Worm (Caenorhabditis elegans): ENCODE data around the gene F25G6.8.

Gene F25G6.8

DNA sequence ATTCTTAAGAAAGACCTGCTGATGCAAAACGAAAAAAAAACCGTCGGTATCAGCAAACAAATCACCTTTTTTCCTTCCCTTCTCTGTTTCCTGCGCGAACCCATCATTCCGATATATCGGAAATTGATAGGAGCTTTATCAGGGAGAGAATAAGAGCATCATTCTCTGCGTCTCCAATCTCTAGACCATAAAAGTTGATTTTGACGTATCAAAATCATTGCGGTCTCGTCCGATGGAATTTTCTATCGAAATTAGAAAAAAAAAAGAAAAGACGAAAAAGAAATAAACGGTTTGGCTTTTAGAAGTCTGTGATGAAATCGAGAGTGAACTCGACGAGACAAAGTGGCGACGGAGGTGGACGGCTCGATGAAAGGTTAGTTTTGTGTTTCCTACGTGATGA, 16.0 kb downstream of the F25G6.8 start, which contains the start of gene stdh-4:
Gene stdh-4, plus strand, starts transcription at position 301 of the 400 bp plus-strand sequence.
- TF ChIP-seq tbx-2 (tag; optimal IDR thresholded peaks at IDR 0.05) (peak; percentile 0), nhr-77 (tag; optimal IDR thresholded peaks at IDR 0.05) (peak; percentile 11), efl-1 (optimal IDR thresholded peaks at IDR 0.05) (no peak), efl-1 (GFP tag; optimal IDR thresholded peaks at IDR 0.05 in 1 of 2) (no peak)

ce11 chrV:8545531-8546224, 19.3 kb downstream of the F25G6.8 start, which contains the start of the genes slc-17.8 and asns-1:
Gene slc-17.8 (minus strand): TSS chrV:8545581.
Gene asns-1 (plus strand): TSS chrV:8546174.
- TF ChIP-seq nhr-12 (tag; optimal IDR thresholded peaks at IDR 0.05) (no peak), ztf-11 (tag; optimal IDR thresholded peaks at IDR 0.05) (no peak), vab-15 (tag; optimal IDR thresholded peaks at IDR 0.05) (no peak), xbp-1 (tag; optimal IDR thresholded peaks at IDR 0.05) (no peak), fos-1 (tag; optimal IDR thresholded peaks at IDR 0.05) (no peak), tlp-1 (tag; optimal IDR thresholded peaks at IDR 0.05) (no peak), pax-3 (tag; optimal IDR thresholded peaks at IDR 0.05) (no peak), lin-15B (tag; optimal IDR thresholded peaks at IDR 0.05) (no peak), pqm-1 (tag; optimal IDR thresholded peaks at IDR 0.05) (no peak), snu-23 (GFP tag; optimal IDR thresholded peaks at IDR 0.05) (no peak), nhr-84 (tag; optimal IDR thresholded peaks at IDR 0.05) (no peak), mab-9 (GFP tag; IDR thresholded peaks at IDR 0.05) (no peak), rnt-1 (tag; optimal IDR thresholded peaks at IDR 0.05) (no peak), lir-3 (tag; optimal IDR thresholded peaks at IDR 0.05; ENCODE audit: poor library complexity) (no peak), ceh-8 (GFP tag; optimal IDR thresholded peaks at IDR 0.05) (no peak), egl-13 (tag; optimal IDR thresholded peaks at IDR 0.05) (no peak), alr-1 (tag; optimal IDR thresholded peaks at IDR 0.05; ENCODE audit: borderline replicate concordance) (no peak), mef-2 (tag; optimal IDR thresholded peaks at IDR 0.05) (no peak), hlh-4 (tag; optimal IDR thresholded peaks at IDR 0.05) (no peak), lsy-2 (tag; optimal IDR thresholded peaks at IDR 0.05) (no peak)

- TF ChIP-seq lin-39 (tag; optimal IDR thresholded peaks at IDR 0.05), result no peak
- no peak for TF ChIP-seq tbx-2 (tag; optimal IDR thresholded peaks at IDR 0.05)
- no peak for TF ChIP-seq mep-1 (tag; optimal IDR thresholded peaks at IDR 0.05)
- TF ChIP-seq xbp-1 (tag; optimal IDR thresholded peaks at IDR 0.05), result no peak
- no peak for TF ChIP-seq snu-23 (GFP tag; optimal IDR thresholded peaks at IDR 0.05)
- TF ChIP-seq dsc-1 (tag; optimal IDR thresholded peaks at IDR 0.05), result no peak
- TF ChIP-seq tlp-1 (tag; optimal IDR thresholded peaks at IDR 0.05), result no peak
- TF ChIP-seq lir-3 (tag; optimal IDR thresholded peaks at IDR 0.05; ENCODE audit: poor library complexity), result no peak
- TF ChIP-seq jun-1 (tag; optimal IDR thresholded peaks at IDR 0.05), result no peak
- TF ChIP-seq fos-1 (tag; optimal IDR thresholded peaks at IDR 0.05), result no peak
- no peak for TF ChIP-seq ztf-4 (tag; optimal IDR thresholded peaks at IDR 0.05)
- no peak for TF ChIP-seq fkh-8 (tag; optimal IDR thresholded peaks at IDR 0.05)
- TF ChIP-seq nhr-20 (tag; optimal IDR thresholded peaks at IDR 0.05), result no peak
These were observed 27.9 kb downstream of the F25G6.8 start, which contains the start of gene otpl-4 for ce11 chrV:8537031-8537430. Gene otpl-4 (plus strand): TSS chrV:8537331.

DNA sequence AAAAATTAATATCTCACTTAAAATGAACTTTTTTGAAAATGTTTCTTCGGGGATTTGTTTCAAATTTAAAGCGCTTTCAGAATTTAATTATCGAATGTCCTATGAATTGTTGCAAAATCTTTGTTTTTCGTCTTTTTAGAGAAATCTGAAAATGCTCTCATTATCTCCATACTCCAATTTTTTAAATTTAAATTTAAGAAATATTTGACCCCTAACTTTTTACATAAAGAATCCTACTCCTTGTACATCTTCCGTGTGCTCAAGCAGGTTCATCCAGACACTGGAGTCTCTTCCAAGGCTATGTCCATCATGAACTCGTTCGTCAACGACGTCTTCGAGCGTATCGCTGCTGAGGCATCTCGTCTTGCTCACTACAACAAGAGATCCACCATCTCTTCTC, 28.8 kb downstream of the F25G6.8 start, which contains the start of gene his-39:
Gene his-39, plus strand, starts transcription at position 301 of the 400 bp plus-strand sequence.
- TF ChIP-seq nhr-28 (tag; optimal IDR thresholded peaks at IDR 0.05) (no peak), mab-9 (GFP tag; IDR thresholded peaks at IDR 0.05) (no peak), mep-1 (tag; optimal IDR thresholded peaks at IDR 0.05) (no peak), aly-2 (tag; optimal IDR thresholded peaks at IDR 0.05) (no peak), mef-2 (tag; optimal IDR thresholded peaks at IDR 0.05) (no peak), nhr-71 (tag; optimal IDR thresholded peaks at IDR 0.05) (no peak), lin-39 (tag; optimal IDR thresholded peaks at IDR 0.05) (no peak), rnt-1 (tag; optimal IDR thresholded peaks at IDR 0.05) (no peak), unc-86 (tag; optimal IDR thresholded peaks at IDR 0.05) (no peak), elt-3 (tag; optimal IDR thresholded peaks at IDR 0.05) (no peak), lin-13 (GFP tag; optimal IDR thresholded peaks at IDR 0.05) (no peak), zag-1 (tag; optimal IDR thresholded peaks at IDR 0.05) (no peak), nhr-12 (tag; optimal IDR thresholded peaks at IDR 0.05) (no peak), fos-1 (tag; optimal IDR thresholded peaks at IDR 0.05) (no peak), ceh-8 (GFP tag; optimal IDR thresholded peaks at IDR 0.05) (no peak)

Measured in whole organism, L1 larva.